Worm (Caenorhabditis elegans) whole organism, mixed stage, embryonic: ENCODE data around the gene grd-7.

Experiments
- lin-32 ChIP-seq: fragments of 200-800 bp; sonication (Bioruptor generic); optimal IDR thresholded peaks from 2 replicates; lab custom pipeline; 2018; ENCODE audit warnings: mild to moderate bottlenecking, missing genetic modification characterization, missing compliant biosample characterization
- nhr-12 ChIP-seq: fragments of 150-350 bp; optimal IDR thresholded peaks from 2 replicates; lab custom pipeline; 2014; ENCODE audit warnings: missing biosample characterization, missing genetic modification characterization
- nhr-237 ChIP-seq: fragments of 150-350 bp; optimal IDR thresholded peaks from 2 replicates; lab custom pipeline; 2014; ENCODE audit warnings: missing biosample characterization, missing genetic modification characterization
- snpc-4 ChIP-seq: fragments of 150-350 bp; optimal IDR thresholded peaks from 2 replicates; lab custom pipeline; 2014; ENCODE audit warnings: missing biosample characterization, missing genetic modification characterization

- no peak for TF ChIP-seq snpc-4
- no peak for TF ChIP-seq nhr-237 (tag; lab: Kevin White, UChicago)
- no peak for TF ChIP-seq nhr-12 (tag; lab: Kevin White, UChicago)
- TF ChIP-seq lin-32 (GFP tag; lab: Kevin White, UChicago) = no peak
Measured at ce11 chrX:7222383-7222782, 46.9 kb downstream of the grd-7 start.
